Fruit fly (Drosophila melanogaster) whole organism, prepupa: Measurements from ENCODE around the gene mRF1.

Source experiments
- Blimp-1 ChIP-seq: fragments of 200-800 bp; sonication (Bioruptor generic); optimal IDR thresholded peaks from 3 replicates; lab custom pipeline; 2017; ENCODE audit warnings: missing biosample characterization, missing genetic modification characterization, mild to moderate bottlenecking, moderate library complexity, missing genetic modification reagents
- CG6792 ChIP-seq: fragments of 200-800 bp; sonication (Bioruptor generic); optimal IDR thresholded peaks from 3 replicates; lab custom pipeline; 2016; ENCODE audit warnings: missing biosample characterization, missing genetic modification characterization
- CG6854 ChIP-seq: fragments of 200-800 bp; sonication (Bioruptor generic); optimal IDR thresholded peaks from 2 replicates; lab custom pipeline; 2017; ENCODE audit warnings: missing biosample characterization, mild to moderate bottlenecking, missing genetic modification characterization
- Lpt ChIP-seq: fragments of 200-800 bp; sonication (Bioruptor generic); optimal IDR thresholded peaks from 3 replicates; lab custom pipeline; 2016; ENCODE audit warnings: missing biosample characterization, missing genetic modification characterization
- acj6 ChIP-seq: fragments of 200-800 bp; sonication (Bioruptor generic); optimal IDR thresholded peaks from 3 replicates; lab custom pipeline; 2016; ENCODE audit warnings: missing biosample characterization, missing genetic modification characterization
- pdm3 ChIP-seq: fragments of 200-800 bp; sonication (Bioruptor generic); optimal IDR thresholded peaks from 3 replicates; lab custom pipeline; 2016; ENCODE audit warnings: missing biosample characterization, missing genetic modification characterization
- topi ChIP-seq: fragments of 200-800 bp; sonication (Bioruptor generic); optimal IDR thresholded peaks from 3 replicates; lab custom pipeline; 2016; ENCODE audit warnings: missing biosample characterization, missing genetic modification characterization

dm6 chr2L:13190534-13190933 is 29.2 kb upstream of the mRF1 start:
- TF ChIP-seq Lpt (no peak), CG6854 (no peak), pdm3 (no peak), Blimp-1 (GFP tag; lab: Kevin White, UChicago) (no peak), acj6 (no peak), CG6792 (GFP tag; lab: Kevin White, UChicago) (no peak), topi (GFP tag; lab: Kevin White, UChicago) (no peak)
